Worm (Caenorhabditis elegans): ENCODE data around the gene mig-32.
A peak's percentile ranks its signal among the peaks of the same experiment; 100 is the strongest.

mig-32 gene

DNA sequence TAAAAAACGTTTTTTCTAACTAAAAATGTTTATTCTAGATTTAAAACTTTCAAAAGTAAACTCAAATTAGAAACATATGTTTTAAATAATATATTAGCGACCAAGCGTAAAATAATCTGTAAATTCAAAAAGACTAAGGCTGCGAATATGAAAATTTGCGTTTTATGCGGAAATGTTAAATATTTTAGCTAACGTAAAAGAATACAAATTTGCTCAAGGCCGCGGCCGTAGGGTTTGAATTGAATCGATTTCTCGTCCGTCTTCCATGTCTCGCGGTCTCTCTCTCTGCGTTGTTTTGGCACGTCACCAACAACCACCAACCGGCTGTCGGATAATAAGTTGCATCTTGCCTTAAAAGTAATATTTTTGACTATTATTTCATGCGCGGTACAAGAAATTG, 1.8 kb upstream of the mig-32 start, which contains the start of gene F11A10.5:
Gene F11A10.5, plus strand, starts transcription at position 301 of the 400 bp plus-strand sequence.
- TF ChIP-seq lin-39 (tag; optimal IDR thresholded peaks at IDR 0.05) (no peak), crh-2 (tag; optimal IDR thresholded peaks at IDR 0.05) (peak; percentile 13), nhr-129 (tag; optimal IDR thresholded peaks at IDR 0.05) (peak; percentile 46)

DNA sequence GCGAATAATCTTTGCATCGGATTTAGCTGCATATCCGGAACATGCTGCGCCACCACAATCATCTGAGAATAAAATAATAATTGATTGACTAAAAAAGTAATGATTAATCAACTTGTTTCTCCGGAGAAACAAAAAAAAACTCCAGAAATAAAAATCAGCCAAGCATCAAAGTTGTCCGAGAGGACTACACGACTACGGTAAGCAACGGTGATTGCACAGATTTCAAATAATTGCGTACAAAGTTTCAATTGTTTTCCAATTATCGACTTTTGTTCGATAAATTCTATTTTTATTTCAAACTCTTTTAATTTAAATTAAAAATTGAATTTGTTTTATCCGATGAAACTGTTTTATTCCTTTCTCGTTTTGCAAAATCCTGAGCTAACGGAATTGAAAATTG, 1.4 kb upstream of the mig-32 start, which contains the start of gene cpsf-4:
Gene cpsf-4, minus strand, starts transcription at position 62 of the 400 bp plus-strand sequence.
- TF ChIP-seq lsy-2 (tag; optimal IDR thresholded peaks at IDR 0.05) (peak in 1 of 2 experiments; percentile 72), sma-3 (GFP tag; optimal IDR thresholded peaks at IDR 0.05) (no peak), unc-55 (GFP tag; optimal IDR thresholded peaks at IDR 0.05) (peak; percentile 20), ZK546.5 (tag; optimal IDR thresholded peaks at IDR 0.05) (no peak), egl-27 (tag; optimal IDR thresholded peaks at IDR 0.05) (no peak), mdl-1 (tag; optimal IDR thresholded peaks at IDR 0.05) (no peak), R02D3.7 (tag; optimal IDR thresholded peaks at IDR 0.05) (no peak)

DNA sequence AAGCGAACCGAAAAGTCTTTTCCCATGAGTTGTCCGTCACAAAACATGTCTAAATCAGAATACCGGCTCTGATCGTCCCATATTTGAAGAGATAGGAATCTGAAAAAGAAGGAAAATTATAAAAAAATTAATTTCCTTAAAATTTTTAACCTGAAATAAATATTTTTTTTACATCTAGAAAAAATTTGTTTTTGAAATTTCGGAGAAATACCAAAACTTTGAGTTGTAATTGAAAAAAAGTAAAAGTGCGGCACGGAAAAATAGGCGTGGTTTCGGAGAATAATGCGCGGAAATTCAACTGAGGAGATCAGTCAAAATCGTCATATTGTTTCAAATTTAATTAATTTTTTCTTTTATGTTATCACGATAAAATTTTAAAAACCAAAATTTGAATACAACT, 2.5 kb downstream of the mig-32 start, which contains the start of gene F11A10.6:
Gene F11A10.6, minus strand, starts transcription at position 101 of the 400 bp plus-strand sequence.
- TF ChIP-seq aly-2 (tag; optimal IDR thresholded peaks at IDR 0.05) (no peak), sma-9 (GFP tag; optimal IDR thresholded peaks at IDR 0.05) (no peak), sma-9 (tag; optimal IDR thresholded peaks at IDR 0.05) (no peak)

DNA sequence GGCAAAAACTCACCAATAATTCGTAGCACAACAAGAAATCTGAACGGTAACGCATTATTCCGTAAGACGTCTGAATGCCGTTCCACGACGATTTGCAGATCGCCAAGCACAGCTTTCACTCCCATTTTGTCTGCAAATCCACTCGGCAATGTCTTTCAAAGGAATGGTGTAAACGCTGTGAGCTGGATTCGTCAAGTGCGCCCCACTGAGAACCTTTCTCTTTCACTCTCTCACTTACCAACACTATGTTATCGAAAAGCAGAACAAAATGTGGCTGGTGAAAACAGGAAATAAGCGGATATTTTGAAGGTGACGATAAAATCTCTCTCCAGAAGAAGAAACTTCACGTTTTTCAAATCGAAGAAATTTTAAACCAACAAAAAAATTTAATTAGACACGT, 3.1 kb downstream of the mig-32 start:
- TF ChIP-seq elt-3 (tag; optimal IDR thresholded peaks at IDR 0.05) (no peak), lin-13 (GFP tag; optimal IDR thresholded peaks at IDR 0.05) (peak; percentile 15), Y55F3AM.14 (GFP tag; optimal IDR thresholded peaks at IDR 0.05) (peak; percentile 0), lsy-2 (tag; optimal IDR thresholded peaks at IDR 0.05) (peak in 1 of 2 experiments; percentile 48), peb-1 (tag; optimal IDR thresholded peaks at IDR 0.05) (no peak), sem-4 (tag; optimal IDR thresholded peaks at IDR 0.05) (peak; percentile 13), lin-11 (tag; optimal IDR thresholded peaks at IDR 0.05) (no peak), C34F6.9 (tag; optimal IDR thresholded peaks at IDR 0.05) (peak; percentile 61), aly-2 (tag; optimal IDR thresholded peaks at IDR 0.05) (no peak), blmp-1 (tag; optimal IDR thresholded peaks at IDR 0.05; ENCODE audit: insufficient read depth) (peak; percentile 65), crh-2 (tag; optimal IDR thresholded peaks at IDR 0.05) (peak; percentile 80), ZK546.5 (tag; optimal IDR thresholded peaks at IDR 0.05) (no peak), nhr-129 (tag; optimal IDR thresholded peaks at IDR 0.05) (peak; percentile 94), nhr-25 (tag; optimal IDR thresholded peaks at IDR 0.05) (peak; percentile 32), unc-55 (GFP tag; optimal IDR thresholded peaks at IDR 0.05) (peak; percentile 75)

DNA sequence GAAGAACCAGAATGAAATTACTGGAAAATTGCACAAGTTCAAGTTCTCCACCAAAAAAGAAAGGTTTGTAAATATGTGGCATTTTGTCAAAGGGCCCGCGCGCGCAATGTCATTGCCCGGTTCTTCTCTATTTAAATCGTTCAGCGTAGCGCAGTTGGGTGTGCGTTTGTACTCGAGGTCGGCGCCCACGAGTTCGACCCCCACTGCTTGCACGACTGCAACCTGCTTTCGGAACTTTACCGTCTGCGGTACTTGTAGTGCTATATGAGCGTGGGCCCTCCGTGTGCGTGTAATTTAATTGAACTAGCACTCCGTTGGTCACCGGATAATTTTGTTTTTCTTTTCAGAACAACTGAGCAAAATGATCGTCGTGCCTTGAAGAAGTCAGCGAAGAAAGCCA, 5.5 kb downstream of the mig-32 start:
- TF ChIP-seq mbf-1 (tag; optimal IDR thresholded peaks at IDR 0.05) (no peak), ztf-11 (tag; optimal IDR thresholded peaks at IDR 0.05) (no peak), C34F6.9 (tag; optimal IDR thresholded peaks at IDR 0.05) (peak; percentile 64), nhr-12 (tag; optimal IDR thresholded peaks at IDR 0.05) (no peak), alr-1 (tag; optimal IDR thresholded peaks at IDR 0.05) (no peak), nhr-6 (tag; optimal IDR thresholded peaks at IDR 0.05) (no peak), nhr-23 (tag; optimal IDR thresholded peaks at IDR 0.05) (no peak), nhr-77 (tag; optimal IDR thresholded peaks at IDR 0.05) (peak; percentile 30), unc-39 (tag; optimal IDR thresholded peaks at IDR 0.05) (no peak), nhr-25 (tag; optimal IDR thresholded peaks at IDR 0.05) (peak; percentile 50), lin-13 (GFP tag; optimal IDR thresholded peaks at IDR 0.05) (peak; percentile 62), nhr-237 (tag; optimal IDR thresholded peaks at IDR 0.05) (no peak), mab-5 (tag; optimal IDR thresholded peaks at IDR 0.05) (no peak), lin-11 (tag; optimal IDR thresholded peaks at IDR 0.05) (peak; percentile 10), ama-1 (optimal IDR thresholded peaks at IDR 0.05) (no peak), nhr-11 (tag; optimal IDR thresholded peaks at IDR 0.05) (no peak), sem-4 (tag; optimal IDR thresholded peaks at IDR 0.05) (peak; percentile 53), fos-1 (tag; optimal IDR thresholded peaks at IDR 0.05) (peak; percentile 51), blmp-1 (tag; optimal IDR thresholded peaks at IDR 0.05; ENCODE audit: insufficient read depth) (peak; percentile 55), sma-9 (GFP tag; optimal IDR thresholded peaks at IDR 0.05) (peak; percentile 67), sma-9 (tag; optimal IDR thresholded peaks at IDR 0.05) (no peak), zag-1 (tag; optimal IDR thresholded peaks at IDR 0.05) (peak; percentile 36), lsy-2 (tag; optimal IDR thresholded peaks at IDR 0.05) (peak; percentile 26 to 59), R02D3.7 (tag; optimal IDR thresholded peaks at IDR 0.05) (no peak), ztf-4 (tag; optimal IDR thresholded peaks at IDR 0.05) (no peak), ceh-16 (tag; optimal IDR thresholded peaks at IDR 0.05) (peak; percentile 79), ceh-82 (tag; optimal IDR thresholded peaks at IDR 0.05) (peak; percentile 37), dmd-4 (tag; optimal IDR thresholded peaks at IDR 0.05) (no peak), elt-3 (tag; optimal IDR thresholded peaks at IDR 0.05) (no peak), lin-39 (tag; optimal IDR thresholded peaks at IDR 0.05) (no peak), gmeb-1 (tag; optimal IDR thresholded peaks at IDR 0.05) (peak; percentile 70), unc-55 (GFP tag; optimal IDR thresholded peaks at IDR 0.05) (no peak), nhr-21 (tag; optimal IDR thresholded peaks at IDR 0.05) (peak; percentile 52), ZK546.5 (tag; optimal IDR thresholded peaks at IDR 0.05) (no peak), skn-1 (tag; optimal IDR thresholded peaks at IDR 0.05) (no peak), F13H6.1 (tag; optimal IDR thresholded peaks at IDR 0.05) (peak; percentile 76)

Measured in whole organism, L2 larva.